Fruit fly (Drosophila melanogaster): ENCODE measurements around the gene CG13843.

The CG13843 gene

DNA sequence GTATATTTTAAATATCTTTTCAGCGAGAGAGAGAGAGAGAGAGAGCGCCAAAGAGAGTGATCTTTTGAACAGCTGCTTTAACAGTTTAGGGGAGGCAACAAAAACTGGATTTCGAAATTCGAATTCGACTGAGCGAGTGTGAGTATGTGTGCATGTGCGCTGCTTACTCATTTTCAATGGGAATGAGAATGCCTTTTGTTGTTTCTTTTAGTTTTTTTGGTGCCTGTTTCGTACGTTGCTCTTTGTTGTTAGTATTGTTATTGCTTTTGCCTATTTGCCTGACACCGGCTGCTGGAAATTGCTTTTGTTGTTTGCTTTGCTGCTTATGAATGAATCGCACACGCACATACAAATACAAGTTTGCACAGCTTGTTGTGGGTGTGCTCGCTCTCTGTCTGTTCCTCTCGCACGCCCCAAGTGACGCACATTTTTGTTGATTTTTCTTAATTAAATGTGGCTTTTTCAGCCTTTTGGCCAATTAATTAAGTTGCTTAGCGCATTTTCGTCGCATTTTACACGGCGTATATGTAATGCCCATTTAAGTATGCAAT is 17.6 kb downstream of the CG13843 start:
- TF ChIP-seq CG17801 (GFP tag; optimal IDR thresholded peaks at IDR 0.05; ENCODE audit: partially characterized antibody) = peak; percentile 65

DNA sequence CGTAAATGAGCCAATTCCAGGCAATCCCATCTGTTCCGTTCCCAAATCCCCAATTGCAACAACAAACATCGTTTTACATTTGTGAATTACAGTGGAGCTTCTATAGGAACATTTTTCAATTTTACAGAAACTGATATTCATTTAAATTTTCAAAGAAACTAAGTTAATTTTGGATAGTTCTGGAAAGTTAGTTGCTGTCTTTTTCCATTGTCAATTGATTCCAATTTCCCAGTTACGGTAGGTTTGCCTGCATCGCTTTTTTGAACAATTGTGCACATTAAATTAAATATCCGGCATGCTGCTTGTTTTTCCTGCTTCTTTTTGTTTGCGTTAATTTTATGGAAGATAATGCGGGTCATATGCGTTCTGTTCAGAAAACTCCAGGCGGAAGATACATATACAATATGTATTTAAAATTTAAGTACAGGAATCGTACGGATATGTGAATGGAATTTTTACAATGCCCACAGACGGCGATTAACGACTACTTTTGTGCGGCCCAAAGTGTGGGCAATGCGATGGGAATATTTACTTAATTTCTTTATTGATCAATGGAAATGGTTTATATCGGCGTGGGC is 18.7 kb downstream of the CG13843 start:
- no peak for TF ChIP-seq CG17801 (GFP tag; optimal IDR thresholded peaks at IDR 0.05; ENCODE audit: partially characterized antibody)

DNA sequence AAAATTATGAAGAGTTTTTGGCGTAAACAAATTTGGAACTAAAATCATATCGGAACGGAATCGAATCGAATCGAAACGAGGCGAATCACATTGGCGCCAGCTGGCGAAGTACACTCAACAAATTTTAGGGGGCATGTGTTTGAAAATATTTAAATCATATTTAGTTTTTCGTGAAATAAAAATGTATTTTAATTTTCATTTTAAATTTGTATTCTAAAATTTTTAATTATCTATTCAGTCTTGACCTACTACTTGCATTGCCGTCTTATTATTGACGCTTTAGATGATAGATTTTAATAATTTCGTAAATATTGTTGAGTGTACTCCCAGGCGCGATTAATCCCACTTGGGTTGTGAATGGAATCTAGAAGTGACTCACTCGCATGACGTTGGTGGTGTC is 19.9 kb downstream of the CG13843 start:
- no peak for TF ChIP-seq CG17801 (GFP tag; optimal IDR thresholded peaks at IDR 0.05; ENCODE audit: partially characterized antibody)

DNA sequence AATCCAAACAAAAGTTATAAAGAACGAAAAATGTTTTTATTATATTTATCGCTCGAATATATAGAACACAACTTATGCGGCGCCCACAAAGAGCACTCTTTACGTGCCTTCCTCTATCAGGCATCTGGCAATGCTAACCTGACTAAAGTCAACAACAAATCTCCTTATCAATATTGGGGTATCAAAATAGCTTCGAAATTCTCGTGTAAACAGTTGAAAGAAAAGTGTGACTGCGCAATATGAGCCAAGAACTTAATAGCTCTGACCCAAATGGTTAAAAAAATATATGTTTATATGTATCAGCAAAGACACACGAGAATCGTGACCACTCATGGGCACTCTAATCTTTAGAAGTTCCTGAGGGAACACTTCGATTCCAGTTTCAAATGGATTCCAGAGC is 21.9 kb downstream of the CG13843 start:
- TF ChIP-seq CG17801 (GFP tag; optimal IDR thresholded peaks at IDR 0.05; ENCODE audit: partially characterized antibody) = no peak

DNA sequence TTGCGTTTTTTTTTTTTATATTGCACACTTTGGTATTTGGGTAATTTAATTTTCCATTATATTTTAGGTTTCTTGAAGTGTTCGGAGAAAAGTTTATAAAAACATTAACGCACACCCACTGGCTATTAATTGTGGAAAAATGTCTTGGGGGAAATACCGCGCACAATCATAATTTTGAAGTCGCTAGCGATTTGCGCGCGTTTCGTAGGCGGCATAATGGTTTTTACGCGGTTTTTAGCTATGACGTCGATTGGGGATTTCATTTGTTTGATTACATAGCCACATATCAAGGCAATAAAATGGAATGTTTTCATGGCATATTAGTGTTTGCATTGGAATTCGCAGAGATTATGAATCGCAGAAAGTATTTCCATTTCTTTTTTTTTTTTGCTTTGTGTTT is 22.9 kb downstream of the CG13843 start:
- no peak for TF ChIP-seq CG17801 (GFP tag; optimal IDR thresholded peaks at IDR 0.05; ENCODE audit: partially characterized antibody)

DNA sequence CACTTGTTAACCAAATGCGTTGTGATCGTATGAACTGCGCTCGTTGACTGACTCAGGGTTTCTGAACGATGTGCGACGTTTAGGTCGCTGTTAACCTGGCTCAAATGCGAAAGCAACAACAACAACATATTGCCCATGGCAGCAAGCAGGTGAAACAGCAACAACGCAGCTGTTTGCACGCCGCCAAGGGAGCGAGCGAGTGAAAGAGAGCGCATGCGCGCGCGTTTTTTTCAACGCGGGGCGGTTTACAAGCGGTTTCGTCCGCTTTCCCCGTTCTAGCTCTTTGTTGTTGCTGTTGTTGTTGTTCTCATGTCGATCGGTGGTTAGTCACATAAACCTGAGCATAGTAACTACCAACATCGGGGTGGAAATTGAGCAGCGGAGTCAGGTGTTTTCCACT is 23.7 kb downstream of the CG13843 start:
- TF ChIP-seq CG17801 (GFP tag; optimal IDR thresholded peaks at IDR 0.05; ENCODE audit: partially characterized antibody) = no peak

DNA sequence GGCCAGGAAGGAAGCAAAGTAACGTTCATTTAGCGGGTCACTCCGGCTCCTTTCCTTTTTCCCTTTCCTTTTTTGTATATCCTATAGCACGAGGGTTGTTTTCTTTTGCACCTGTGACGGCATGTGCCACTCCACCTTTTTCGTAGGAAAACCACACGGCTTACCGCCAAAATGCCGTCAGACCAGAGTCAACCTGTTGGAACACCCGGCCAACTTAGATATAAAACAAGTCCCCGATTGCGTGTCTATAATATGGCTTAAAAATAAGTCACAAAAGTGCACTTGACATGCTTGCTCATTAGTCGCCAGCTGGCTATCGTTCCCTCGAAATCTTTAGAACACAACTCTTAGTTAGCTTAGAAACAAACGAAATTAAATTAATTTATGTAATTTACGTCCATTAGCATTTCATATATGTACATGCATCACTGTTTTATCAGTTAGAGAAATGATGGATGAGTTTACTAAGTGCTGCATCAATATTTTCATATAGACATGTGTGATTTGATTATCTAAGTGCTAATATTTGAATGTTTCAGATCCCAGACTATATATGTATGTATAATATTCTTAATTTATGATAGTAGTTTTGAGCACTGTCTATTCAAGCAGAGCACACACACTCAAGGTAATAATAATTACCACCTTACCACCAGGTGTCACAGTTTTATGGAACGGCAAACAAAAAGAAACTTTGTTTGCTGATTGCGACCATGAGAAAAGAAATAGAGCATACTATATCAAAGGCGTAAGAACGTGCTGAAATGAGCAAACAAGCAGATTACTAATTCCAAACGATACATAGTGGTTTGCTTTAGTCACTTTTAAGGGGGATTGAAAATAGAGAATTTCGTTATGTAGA is 25.5 kb downstream of the CG13843 start:
- no peak for TF ChIP-seq CG17801 (GFP tag; optimal IDR thresholded peaks at IDR 0.05; ENCODE audit: partially characterized antibody)

DNA sequence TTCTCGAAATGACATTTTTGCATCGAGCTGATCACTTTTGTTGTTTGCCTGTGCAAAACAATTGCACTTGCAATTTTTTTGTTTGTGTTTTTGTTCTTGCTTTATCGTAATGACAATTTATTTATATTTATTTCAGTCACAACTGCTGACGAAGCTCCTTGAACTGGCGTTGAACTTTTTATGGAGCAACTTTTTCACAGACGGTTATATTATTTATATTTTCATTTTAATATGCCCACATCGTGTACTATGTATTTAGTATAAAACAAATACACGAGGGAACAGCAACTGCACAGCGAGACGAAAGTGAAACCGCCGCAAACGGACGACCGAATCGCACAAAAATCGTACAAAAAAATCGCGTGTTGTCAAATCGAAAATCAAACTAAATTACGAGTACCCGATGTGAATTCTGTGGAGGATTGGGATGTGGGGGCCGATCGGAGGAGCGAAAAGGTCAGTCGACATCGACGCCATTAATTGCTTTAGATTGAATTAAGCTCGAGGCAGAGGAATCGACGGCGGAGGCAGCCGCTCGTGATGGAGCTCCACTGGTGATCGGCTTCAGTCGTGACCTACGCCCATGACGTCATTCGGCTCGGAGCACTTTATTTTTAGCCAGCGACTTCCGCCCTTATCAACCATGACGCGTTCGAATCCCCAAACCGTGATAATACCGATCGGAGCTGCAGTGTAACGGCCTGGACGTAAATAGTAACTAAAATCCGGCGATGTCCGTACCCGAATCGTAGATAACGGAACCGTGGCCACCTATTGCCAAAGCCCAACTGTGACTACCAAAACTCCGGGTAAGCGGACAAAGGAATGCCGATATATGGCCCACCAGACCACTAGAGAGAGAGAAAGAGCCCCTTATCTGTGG is 26.6 kb downstream of the CG13843 start:
- peak; percentile 75 for TF ChIP-seq CG17801 (GFP tag; optimal IDR thresholded peaks at IDR 0.05; ENCODE audit: partially characterized antibody)

DNA sequence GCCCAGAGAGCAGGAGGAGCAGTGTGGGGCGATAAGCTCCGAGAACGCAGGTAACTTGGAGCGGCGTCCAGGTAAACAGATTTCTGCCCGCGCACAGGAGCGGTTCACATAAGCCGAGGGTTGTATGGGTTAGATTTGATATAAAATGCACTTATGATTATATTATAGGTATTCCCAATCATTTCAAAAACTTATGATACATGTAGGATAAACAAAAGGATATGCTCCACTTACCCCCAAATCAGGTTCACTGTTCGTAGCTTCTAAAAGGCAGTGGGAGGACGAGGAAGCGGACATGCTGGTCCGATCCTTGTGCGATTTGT is 27.2 kb downstream of the CG13843 start:
- no peak for TF ChIP-seq CG17801 (GFP tag; optimal IDR thresholded peaks at IDR 0.05; ENCODE audit: partially characterized antibody)

DNA sequence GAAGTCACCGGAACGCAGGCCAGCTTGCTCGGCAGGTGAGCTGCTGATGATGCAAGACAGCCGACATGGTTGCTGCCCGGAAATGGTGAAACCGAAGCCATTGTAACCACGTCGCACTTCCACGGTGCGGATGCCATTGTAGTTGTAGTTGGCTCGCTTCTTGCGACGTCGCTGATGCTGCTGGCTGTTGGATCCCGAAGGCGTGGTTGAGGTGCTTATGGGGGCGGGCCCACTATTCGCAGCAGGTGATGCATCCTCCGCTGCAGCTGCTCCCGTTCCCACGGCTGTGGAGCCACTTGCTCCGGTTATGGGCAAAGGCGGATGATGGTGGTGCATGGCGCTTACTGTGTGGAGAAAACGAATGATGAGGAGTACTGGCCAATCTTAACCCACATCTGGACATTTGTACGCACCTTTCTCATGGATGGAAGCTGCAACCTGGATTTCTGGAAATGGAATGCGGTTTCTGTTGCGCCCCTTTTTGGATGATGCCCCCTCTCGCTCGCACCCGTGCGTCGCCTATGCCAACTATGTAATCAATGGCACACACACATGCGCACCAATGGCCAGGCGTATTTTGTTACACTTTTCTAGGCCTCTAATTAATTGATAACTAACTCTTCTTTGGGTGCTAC is 29.4 kb downstream of the CG13843 start:
- TF ChIP-seq CG17801 (GFP tag; optimal IDR thresholded peaks at IDR 0.05; ENCODE audit: partially characterized antibody) = no peak

DNA sequence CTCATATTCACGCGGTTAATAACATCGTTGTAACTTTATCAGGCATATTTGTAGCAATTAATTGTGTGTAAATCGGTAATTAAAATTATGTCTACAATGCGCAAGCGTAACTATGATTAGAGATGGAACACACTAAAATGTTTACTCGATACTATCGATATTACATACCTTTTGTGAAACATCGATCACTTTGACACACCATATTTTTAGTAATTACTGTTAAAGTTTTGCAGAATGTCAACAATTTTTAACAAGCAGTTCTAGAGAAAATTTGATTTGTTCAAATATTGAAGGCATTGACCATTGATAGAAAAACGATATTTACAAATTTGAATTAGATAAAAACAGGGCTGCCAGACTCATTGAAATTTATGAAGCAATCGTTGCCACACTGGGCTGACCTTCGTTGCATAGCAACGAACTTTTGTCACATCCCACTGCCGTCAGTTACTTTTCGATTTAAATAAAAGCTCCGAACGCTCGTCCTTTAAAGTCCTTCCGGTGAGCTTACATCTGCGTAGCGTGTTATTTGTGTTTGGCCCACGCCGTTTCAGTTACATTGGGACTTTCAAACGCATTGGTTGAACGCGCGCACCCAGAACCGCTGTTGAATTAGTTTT is 30.1 kb downstream of the CG13843 start, which contains the start of the genes loco and wake:
Gene loco, minus strand, starts transcription at position 149 of the 620 bp plus-strand sequence.
Gene wake, plus strand, starts transcription at position 570 of the 620 bp plus-strand sequence.
- TF ChIP-seq CG17801 (GFP tag; optimal IDR thresholded peaks at IDR 0.05; ENCODE audit: partially characterized antibody) = no peak

DNA sequence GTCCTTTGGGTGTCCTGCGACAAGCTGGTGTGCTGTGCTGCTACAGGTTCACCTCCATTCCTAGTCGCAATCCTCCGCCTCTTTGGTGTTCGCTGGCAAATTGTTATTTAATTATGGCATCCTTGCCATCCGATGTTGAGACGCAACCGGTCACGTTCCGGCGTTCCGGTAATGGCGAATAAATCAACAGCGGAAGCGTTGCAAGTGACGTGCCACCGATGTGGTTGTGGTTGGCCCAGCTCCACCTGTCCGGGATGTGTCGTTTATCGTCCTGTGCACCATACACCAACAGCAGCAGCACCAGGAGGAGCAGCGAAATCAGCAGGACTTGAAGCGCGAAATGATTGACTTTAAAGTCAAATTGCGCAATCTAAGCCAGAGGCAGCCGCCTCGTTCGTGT is 40.6 kb downstream of the CG13843 start:
- no peak for TF ChIP-seq CG17801 (GFP tag; optimal IDR thresholded peaks at IDR 0.05; ENCODE audit: partially characterized antibody)
